Fruit fly (Drosophila melanogaster) whole organism, embryonic: Measurements from ENCODE around the gene Bap111.
A peak's percentile ranks its signal among the peaks of the same experiment; 100 is the strongest.

Experiments used
- Adf1 ChIP-seq: fragments of 200-800 bp; sonication (Bioruptor generic); IDR thresholded peaks from 2 replicates; pipeline ENCODE4 v1.3.6; 2022; ENCODE audit warnings: missing biosample characterization, missing genetic modification characterization
- Awh ChIP-seq: fragments of 200-800 bp; sonication (Bioruptor generic); IDR thresholded peaks from 2 replicates; pipeline ENCODE4, ENCODE4 v1.3.6; 2022; ENCODE audit warnings: missing biosample characterization, missing genetic modification characterization
- CG10321 ChIP-seq: fragments of 200-800 bp; sonication (Bioruptor generic); IDR thresholded peaks from 2 replicates; pipeline ENCODE4 v1.3.6; 2022; ENCODE audit warnings: missing biosample characterization, missing genetic modification characterization
- CG10959 ChIP-seq: fragments of 200-800 bp; sonication (Bioruptor generic); IDR thresholded peaks from 2 replicates; pipeline ENCODE4 v1.3.6; 2022; ENCODE audit warnings: missing biosample characterization, missing genetic modification characterization
- CG15269 ChIP-seq: fragments of 200-800 bp; sonication (Bioruptor generic); optimal IDR thresholded peaks from 2 replicates; lab custom pipeline; 2018; ENCODE audit warnings: missing biosample characterization, mild to moderate bottlenecking, missing genetic modification characterization, moderate library complexity
- CG15514 ChIP-seq: fragments of 200-800 bp; sonication (Bioruptor generic); optimal IDR thresholded peaks from 3 replicates; lab custom pipeline; 2017; ENCODE audit warnings: missing biosample characterization, missing genetic modification characterization, mild to moderate bottlenecking, moderate library complexity, missing genetic modification reagents
- CG15601 ChIP-seq: fragments of 200-800 bp; sonication (Bioruptor generic); optimal IDR thresholded peaks from 3 replicates; lab custom pipeline; 2019; ENCODE audit warnings: missing biosample characterization, mild to moderate bottlenecking, missing genetic modification characterization, moderate library complexity
- CG18262 ChIP-seq: fragments of 200-800 bp; optimal IDR thresholded peaks from 3 replicates; lab custom pipeline; 2019; ENCODE audit warnings: missing biosample characterization, mild to moderate bottlenecking, missing genetic modification characterization, moderate library complexity
- CG18619 ChIP-seq: fragments of 200-800 bp; sonication (Bioruptor generic); optimal IDR thresholded peaks from 3 replicates; lab custom pipeline; 2017; ENCODE audit warnings: missing biosample characterization, mild to moderate bottlenecking, missing genetic modification characterization
- CG42726 ChIP-seq: fragments of 200-800 bp; sonication (Bioruptor generic); IDR thresholded peaks from 2 replicates; pipeline ENCODE4 v1.3.6; 2022; ENCODE audit warnings: missing biosample characterization, missing genetic modification characterization; ENCODE audit not compliant: partially characterized antibody
- CG4820 ChIP-seq: fragments of 200-800 bp; sonication (Bioruptor generic); optimal IDR thresholded peaks from 3 replicates; lab custom pipeline; 2016; ENCODE audit warnings: missing biosample characterization, missing genetic modification characterization
- CG5245 ChIP-seq: fragments of 200-800 bp; sonication (Bioruptor generic); optimal IDR thresholded peaks from 3 replicates; lab custom pipeline; 2016; ENCODE audit warnings: missing biosample characterization, missing genetic modification characterization
- CG7271 ChIP-seq: fragments of 200-800 bp; sonication (Bioruptor generic); optimal IDR thresholded peaks from 2 replicates; lab custom pipeline; 2018; ENCODE audit warnings: missing biosample characterization, mild to moderate bottlenecking, missing genetic modification characterization, moderate library complexity
- CG8359 ChIP-seq: fragments of 200-800 bp; sonication (Bioruptor generic); optimal IDR thresholded peaks from 2 replicates; lab custom pipeline; 2017; ENCODE audit warnings: missing biosample characterization, mild to moderate bottlenecking, missing genetic modification characterization, borderline replicate concordance
- D19B ChIP-seq: fragments of 200-800 bp; sonication (Bioruptor generic); optimal IDR thresholded peaks from 2 replicates; lab custom pipeline; 2017; ENCODE audit warnings: missing biosample characterization, mild to moderate bottlenecking, missing genetic modification characterization
- Dad ChIP-seq: fragments of 200-800 bp; sonication (Bioruptor generic); optimal IDR thresholded peaks from 3 replicates; lab custom pipeline; 2016; ENCODE audit warnings: missing biosample characterization, missing genetic modification characterization
- Gsc ChIP-seq: fragments of 200-800 bp; sonication (Bioruptor generic); IDR thresholded peaks from 2 replicates; pipeline ENCODE4 v1.3.6; 2022; ENCODE audit warnings: missing biosample characterization, missing genetic modification characterization
- HLH4C ChIP-seq: fragments of 200-800 bp; sonication (Bioruptor generic); IDR thresholded peaks from 3 replicates; pipeline ENCODE4 v1.3.6; 2022; ENCODE audit warnings: missing biosample characterization, missing genetic modification characterization; ENCODE audit not compliant: partially characterized antibody
- HmgZ ChIP-seq: fragments of 200-800 bp; sonication (Bioruptor generic); optimal IDR thresholded peaks from 2 replicates; lab custom pipeline; 2018; ENCODE audit warnings: missing biosample characterization, mild to moderate bottlenecking, missing genetic modification characterization
- Mrtf ChIP-seq: fragments of 200-800 bp; sonication (Bioruptor generic); IDR thresholded peaks from 3 replicates; pipeline ENCODE4 v1.3.6; 2022; ENCODE audit warnings: missing biosample characterization, missing genetic modification characterization
- Myb ChIP-seq: fragments of 200-800 bp; sonication (Bioruptor generic); optimal IDR thresholded peaks from 2 replicates; lab custom pipeline; 2016; ENCODE audit warnings: missing biosample characterization, missing genetic modification characterization
- Sox102F ChIP-seq: fragments of 200-800 bp; sonication (Bioruptor generic); optimal IDR thresholded peaks from 2 replicates; lab custom pipeline; 2018; ENCODE audit warnings: missing biosample characterization, mild to moderate bottlenecking, missing genetic modification characterization, moderate library complexity
- Ssrp ChIP-seq: fragments of 200-800 bp; sonication (Bioruptor generic); optimal IDR thresholded peaks from 2 replicates; lab custom pipeline; 2018; ENCODE audit warnings: missing biosample characterization, mild to moderate bottlenecking, missing genetic modification characterization, moderate library complexity
- Trl ChIP-seq, 3 experiments: fragments of >200 bp in 2 of 3; fragments of 200-800 bp in 1 of 3; sonication (Bioruptor generic) in 1 of 3; optimal IDR thresholded peaks; 2 replicates in 1 of 3; 3 replicates in 2 of 3; lab custom pipeline; 2016 to 2017; ENCODE audit warnings: missing biosample characterization in 1 of 3, missing genetic modification characterization in 1 of 3
- abd-A ChIP-seq: fragments of 200-800 bp; sonication (Bioruptor generic); optimal IDR thresholded peaks from 3 replicates; lab custom pipeline; 2019; ENCODE audit warnings: missing biosample characterization, mild to moderate bottlenecking, missing genetic modification characterization, moderate library complexity
- aop ChIP-seq: fragments of 200-800 bp; sonication (Bioruptor generic); IDR thresholded peaks from 2 replicates; pipeline ENCODE4 v1.3.6; 2022; ENCODE audit warnings: missing biosample characterization, missing genetic modification characterization
- ash1 ChIP-seq: fragments of 200-800 bp; sonication (Bioruptor generic); optimal IDR thresholded peaks from 2 replicates; lab custom pipeline; 2018; ENCODE audit warnings: missing biosample characterization, mild to moderate bottlenecking, missing genetic modification characterization
- br ChIP-seq: fragments of >200 bp; optimal IDR thresholded peaks from 2 replicates; lab custom pipeline; 2017
- exex ChIP-seq: fragments of 200-800 bp; sonication (Bioruptor generic); optimal IDR thresholded peaks from 4 replicates; lab custom pipeline; 2018; ENCODE audit warnings: missing biosample characterization, mild to moderate bottlenecking, missing genetic modification characterization, moderate library complexity
- gfzf ChIP-seq: fragments of 200-800 bp; sonication (Bioruptor generic); optimal IDR thresholded peaks from 2 replicates; lab custom pipeline; 2016; ENCODE audit warnings: missing biosample characterization, mild to moderate bottlenecking, missing genetic modification characterization, moderate library complexity
- hb ChIP-seq: fragments of 200-800 bp; sonication (Bioruptor generic); IDR thresholded peaks from 3 replicates; pipeline ENCODE4 v1.3.6; 2022; ENCODE audit warnings: missing biosample characterization, missing genetic modification characterization; ENCODE audit not compliant: partially characterized antibody
- hth ChIP-seq: fragments of >200 bp; optimal IDR thresholded peaks from 2 replicates; lab custom pipeline; 2017; ENCODE audit warnings: inconsistent platforms
- klu ChIP-seq: fragments of 200-800 bp; sonication (Bioruptor generic); IDR thresholded peaks from 2 replicates; pipeline ENCODE4 v1.3.6; 2022; ENCODE audit warnings: missing biosample characterization, missing genetic modification characterization
- lab ChIP-seq: fragments of 200-800 bp; sonication (Bioruptor generic); optimal IDR thresholded peaks from 3 replicates; lab custom pipeline; 2017; ENCODE audit warnings: missing biosample characterization, missing genetic modification characterization, mild to moderate bottlenecking, moderate library complexity, missing genetic modification reagents
- lov ChIP-seq, 2 experiments: fragments of 200-800 bp in 1 of 2; fragments of >200 bp in 1 of 2; sonication (Bioruptor generic) in 1 of 2; IDR thresholded peaks in 1 of 2; optimal IDR thresholded peaks in 1 of 2; 2 replicates in 1 of 2; 3 replicates in 1 of 2; pipeline versions ENCODE4 v1.3.6 to Lab custom; 2017 to 2022; ENCODE audit warnings: missing biosample characterization in 1 of 2, missing genetic modification characterization in 1 of 2
- oc ChIP-seq: fragments of 200-800 bp; sonication (Bioruptor generic); optimal IDR thresholded peaks from 2 replicates; lab custom pipeline; 2018; ENCODE audit warnings: missing biosample characterization, mild to moderate bottlenecking, missing genetic modification characterization, moderate library complexity
- repo ChIP-seq: fragments of 200-800 bp; sonication (Bioruptor generic); optimal IDR thresholded peaks from 2 replicates; lab custom pipeline; 2016; ENCODE audit warnings: missing biosample characterization, missing genetic modification characterization
- schlank ChIP-seq: fragments of 200-800 bp; sonication (Bioruptor generic); optimal IDR thresholded peaks from 2 replicates; lab custom pipeline; 2018; ENCODE audit warnings: missing biosample characterization, mild to moderate bottlenecking, missing genetic modification characterization
- sens ChIP-seq: fragments of 200-800 bp; sonication (Bioruptor generic); peaks from one replicate; lab custom pipeline; 2016; ENCODE audit warnings: missing biosample characterization, missing genetic modification characterization
- sisA ChIP-seq: fragments of 200-800 bp; sonication (Bioruptor generic); IDR thresholded peaks from 2 replicates; pipeline ENCODE4 v1.3.6; 2022; ENCODE audit warnings: missing biosample characterization, missing genetic modification characterization
- sob ChIP-seq: fragments of 200-800 bp; sonication (Bioruptor generic); IDR thresholded peaks from 2 replicates; pipeline ENCODE4 v1.3.6; 2022; ENCODE audit warnings: missing biosample characterization, missing genetic modification characterization
- zen ChIP-seq: fragments of 200-800 bp; sonication (Bioruptor generic); optimal IDR thresholded peaks from 3 replicates; lab custom pipeline; 2018; ENCODE audit warnings: missing biosample characterization, mild to moderate bottlenecking, missing genetic modification characterization, moderate library complexity

Bap111 gene

DNA sequence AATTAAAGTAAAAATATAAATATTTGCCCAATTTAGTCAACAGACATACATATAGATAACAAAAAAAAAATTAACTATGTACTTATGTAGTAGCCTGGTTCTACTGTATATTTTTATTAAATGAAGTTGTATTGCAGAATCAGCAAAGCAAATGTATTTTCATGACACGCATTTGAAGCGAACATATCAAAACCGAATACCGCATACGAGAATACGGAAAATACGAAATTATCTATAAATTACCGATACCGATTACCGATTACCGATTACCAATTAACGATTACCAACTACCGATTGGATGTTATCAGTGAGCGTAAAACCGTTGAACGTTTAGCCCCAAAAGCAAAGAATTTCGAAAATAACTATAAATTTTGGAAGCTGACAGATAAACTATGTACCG, 38.3 kb downstream of the Bap111 start (continued):
- peak; percentile 65 for TF ChIP-seq HLH4C (GFP tag; lab: Robert Waterston, UW)
- TF ChIP-seq gfzf (GFP tag; lab: Kevin White, UChicago) = peak; percentile 10
- peak; percentile 12 for TF ChIP-seq Myb (GFP tag; lab: Kevin White, UChicago)
- no peak for TF ChIP-seq CG42726 (GFP tag; lab: Robert Waterston, UW)
- no peak for TF ChIP-seq schlank
- TF ChIP-seq CG10959 (GFP tag; lab: Robert Waterston, UW) = no peak
- TF ChIP-seq CG15269 (tag; lab: Kevin White, UChicago) = no peak
- no peak for TF ChIP-seq br (lab: Kevin White, UChicago)
- no peak for TF ChIP-seq Dad

- TF ChIP-seq lab (GFP tag; lab: Kevin White, UChicago) (no peak), Mrtf (GFP tag; lab: Robert Waterston, UW) (no peak), Awh (no peak), CG5245 (no peak), repo (GFP tag; lab: Kevin White, UChicago) (no peak), abd-A (no peak), exex (tag; lab: Kevin White, UChicago) (peak; percentile 92), D19B (GFP tag; lab: Kevin White, UChicago) (no peak), CG8359 (no peak), CG10321 (GFP tag; lab: Robert Waterston, UW) (no peak), aop (GFP tag; lab: Robert Waterston, UW) (no peak), sens (peak; percentile 32), CG18619 (GFP tag; lab: Kevin White, UChicago) (no peak), oc (tag; lab: Kevin White, UChicago) (no peak), CG15601 (tag; lab: Kevin White, UChicago) (no peak), sisA (GFP tag; lab: Robert Waterston, UW) (no peak), sob (GFP tag; lab: Robert Waterston, UW) (no peak), klu (no peak), HmgZ (tag; lab: Kevin White, UChicago) (no peak), Gsc (GFP tag; lab: Robert Waterston, UW) (no peak), Ssrp (no peak), Sox102F (GFP tag; lab: Kevin White, UChicago) (no peak), ash1 (GFP tag; lab: Kevin White, UChicago) (no peak), Trl (optimal IDR thresholded peaks at IDR 0.05; lab: Kevin White, UChicago) (peak in 1 of 2 experiments; percentile 80), Trl (GFP tag; optimal IDR thresholded peaks at IDR 0.05; lab: Kevin White, UChicago) (no peak), CG7271 (tag; lab: Kevin White, UChicago) (no peak), hb (no peak), hth (no peak), Adf1 (no peak), CG15514 (GFP tag; lab: Kevin White, UChicago) (peak; percentile 2), lov (optimal IDR thresholded peaks at IDR 0.05; lab: Kevin White, UChicago) (no peak), lov (GFP tag; IDR thresholded peaks at IDR 0.05; lab: Robert Waterston, UW) (no peak), zen (no peak), CG18262 (no peak), CG4820 (no peak)
Measured at dm6 chrX:9190555-9191184, 41.6 kb downstream of the Bap111 start, which contains the start of gene CG12115. Gene CG12115, minus strand, starts transcription at chrX:9190605.
